Worm (Caenorhabditis elegans) whole organism, young adult: ENCODE measurements around the gene R01H2.2.

Experiments used
- ama-1 ChIP-seq, 3 experiments: fragments of 150-350 bp in 1 of 3; sonication (generic microtip) in 2 of 3; optimal IDR thresholded peaks; 2 replicates each; lab custom pipeline; 2014 to 2018; ENCODE audit warnings: missing biosample characterization in 2 of 3, missing genetic modification characterization in 2 of 3, missing genetic modification reagents in 2 of 3
- attf-3 ChIP-seq: fragments of 200-800 bp; sonication (Bioruptor generic); conservative IDR thresholded peaks from 2 replicates; pipeline ENCODE4 v1.3.6; 2022; ENCODE audit warnings: missing genetic modification reagents, missing genetic modification characterization, missing compliant biosample characterization
- fkh-3 ChIP-seq: sonication (generic microtip); optimal IDR thresholded peaks from 2 replicates; lab custom pipeline; 2016; ENCODE audit warnings: mild to moderate bottlenecking, missing genetic modification characterization, missing compliant biosample characterization
- hmg-20 ChIP-seq: fragments of 200-800 bp; sonication (Bioruptor generic); IDR thresholded peaks from 2 replicates; pipeline ENCODE4 v1.3.6; 2022; ENCODE audit warnings: missing genetic modification reagents, missing genetic modification characterization, missing compliant biosample characterization
- rec-8 ChIP-seq, 2 experiments: sonication (generic microtip); optimal IDR thresholded peaks; 2 replicates each; lab custom pipeline; 2016; ENCODE audit warnings: mild to moderate bottlenecking in 2 of 2, missing genetic modification characterization in 2 of 2, missing genetic modification reagents in 2 of 2, missing genotype in 2 of 2, missing biosample characterization in 1 of 2, missing compliant biosample characterization in 1 of 2, moderate library complexity in 1 of 2

- TF ChIP-seq attf-3 (GFP tag; lab: Robert Waterston, UW) = no peak
- TF ChIP-seq fkh-3 (tag; lab: Kevin White, UChicago) = no peak
- TF ChIP-seq ama-1 (optimal IDR thresholded peaks at IDR 0.05; lab: Kevin White, UChicago) = no peak
- TF ChIP-seq ama-1 (GFP tag; optimal IDR thresholded peaks at IDR 0.05; lab: Kevin White, UChicago) = no peak
- no peak for TF ChIP-seq hmg-20 (GFP tag; lab: Robert Waterston, UW)
- TF ChIP-seq rec-8 (tag; optimal IDR thresholded peaks at IDR 0.05; lab: Kevin White, UChicago) = no peak
Measured at ce11 chrIII:7076386-7076785, 20.0 kb downstream of the R01H2.2 start, which contains the start of gene ZK418.13.
